Worm (Caenorhabditis elegans) whole organism, L2 larva: ENCODE data around the gene C09H10.5.

Source experiments
- R02D3.7 ChIP-seq: fragments of 150-350 bp; optimal IDR thresholded peaks from 2 replicates; lab custom pipeline; 2014; ENCODE audit warnings: missing biosample characterization, missing genetic modification characterization
- ceh-16 ChIP-seq: fragments of 150-350 bp; optimal IDR thresholded peaks from 2 replicates; lab custom pipeline; 2014; ENCODE audit warnings: missing biosample characterization, missing genetic modification characterization
- ceh-82 ChIP-seq: fragments of 150-350 bp; optimal IDR thresholded peaks from 2 replicates; lab custom pipeline; 2014; ENCODE audit warnings: missing biosample characterization, missing genetic modification characterization
- nhr-25 ChIP-seq: fragments of 150-350 bp; sonication (generic microtip); optimal IDR thresholded peaks from 3 replicates; lab custom pipeline; 2014; ENCODE audit warnings: missing biosample characterization, missing genetic modification characterization
- ztf-11 ChIP-seq: sonication (generic microtip); optimal IDR thresholded peaks from 2 replicates; lab custom pipeline; 2017; ENCODE audit warnings: missing biosample characterization, missing genetic modification characterization

ce11 chrII:11129517-11129916, 26.0 kb upstream of the C09H10.5 start, which contains the start of gene F40F8.12:
- TF ChIP-seq nhr-25 (tag; lab: Kevin White, UChicago) (no peak), ceh-16 (no peak), ceh-82 (tag; lab: Kevin White, UChicago) (no peak), R02D3.7 (no peak), ztf-11 (no peak)
